Worm (Caenorhabditis elegans) whole organism, young adult: ENCODE results near the gene ZK488.6.

Experiments
- B0035.1 ChIP-seq: sonication (generic microtip); optimal IDR thresholded peaks from 2 replicates; lab custom pipeline; 2016; ENCODE audit warnings: missing genetic modification characterization, mild to moderate bottlenecking, missing compliant biosample characterization, missing genotype, missing genetic modification reagents
- B0336.3 ChIP-seq: fragments of 200-800 bp; sonication (Bioruptor generic); IDR thresholded peaks from 2 replicates; pipeline ENCODE4 v1.3.6; 2022; ENCODE audit warnings: missing genetic modification characterization, missing compliant biosample characterization
- C06A6.2 ChIP-seq: fragments of 200-800 bp; sonication (Bioruptor generic); conservative IDR thresholded peaks from 2 replicates; pipeline ENCODE4 v1.3.6; 2022; ENCODE audit warnings: missing genetic modification characterization, missing compliant biosample characterization
- C17E4.6 ChIP-seq: fragments of 200-800 bp; sonication (Bioruptor generic); IDR thresholded peaks from 2 replicates; pipeline ENCODE4 v1.3.6; 2022; ENCODE audit warnings: missing genetic modification reagents, missing genetic modification characterization, missing compliant biosample characterization
- F10E7.11 ChIP-seq: sonication (generic microtip); optimal IDR thresholded peaks from 2 replicates; lab custom pipeline; 2017; ENCODE audit warnings: mild to moderate bottlenecking, missing genetic modification characterization, moderate library complexity, missing compliant biosample characterization
- K12H6.12 ChIP-seq: fragments of 200-800 bp; sonication (Bioruptor generic); optimal IDR thresholded peaks from 2 replicates; lab custom pipeline; 2018; ENCODE audit warnings: mild to moderate bottlenecking, missing genetic modification characterization, missing compliant biosample characterization
- T07F8.4 ChIP-seq: sonication (generic microtip); optimal IDR thresholded peaks from 2 replicates; lab custom pipeline; 2016; ENCODE audit warnings: mild to moderate bottlenecking, missing genetic modification characterization, moderate library complexity, missing compliant biosample characterization
- Y56A3A.18 ChIP-seq: fragments of 200-800 bp; sonication (Bioruptor generic); IDR thresholded peaks from 2 replicates; pipeline ENCODE4 v1.3.6; 2022; ENCODE audit warnings: missing genetic modification reagents, missing genetic modification characterization, missing compliant biosample characterization
- Y95B8A.8 ChIP-seq: fragments of 200-800 bp; sonication (Bioruptor generic); IDR thresholded peaks from 2 replicates; pipeline ENCODE4 v1.3.6; 2022; ENCODE audit warnings: missing genetic modification reagents, missing genetic modification characterization, missing compliant biosample characterization
- ZK185.1 ChIP-seq: sonication (generic microtip); optimal IDR thresholded peaks from 2 replicates; lab custom pipeline; 2016; ENCODE audit warnings: mild to moderate bottlenecking, missing genetic modification characterization, missing compliant biosample characterization; ENCODE audit not compliant: poor library complexity, severe bottlenecking
- attf-3 ChIP-seq: fragments of 200-800 bp; sonication (Bioruptor generic); conservative IDR thresholded peaks from 2 replicates; pipeline ENCODE4 v1.3.6; 2022; ENCODE audit warnings: missing genetic modification reagents, missing genetic modification characterization, missing compliant biosample characterization
- attf-5 ChIP-seq: fragments of 200-800 bp; sonication (Bioruptor generic); optimal IDR thresholded peaks from 2 replicates; lab custom pipeline; 2018; ENCODE audit warnings: mild to moderate bottlenecking, missing genetic modification characterization, missing compliant biosample characterization
- attf-6 ChIP-seq: fragments of 200-800 bp; sonication (Bioruptor generic); IDR thresholded peaks from 2 replicates; pipeline ENCODE4 v1.3.6; 2022; ENCODE audit warnings: missing genetic modification reagents, missing genetic modification characterization, missing compliant biosample characterization
- bed-1 ChIP-seq: fragments of 200-800 bp; sonication (Bioruptor generic); IDR thresholded peaks from 2 replicates; pipeline ENCODE4 v1.3.6; 2022; ENCODE audit warnings: missing genetic modification reagents, missing genetic modification characterization, missing compliant biosample characterization
- ccch-3 ChIP-seq: fragments of 200-800 bp; sonication (Bioruptor generic); optimal IDR thresholded peaks from 2 replicates; lab custom pipeline; 2018; ENCODE audit warnings: mild to moderate bottlenecking, missing genetic modification characterization, missing compliant biosample characterization
- cebp-2 ChIP-seq: fragments of 200-800 bp; sonication (Bioruptor generic); IDR thresholded peaks from 2 replicates; pipeline ENCODE4 v1.3.6; 2022; ENCODE audit warnings: missing genetic modification characterization, missing compliant biosample characterization
- dpl-1 ChIP-seq: fragments of 150-350 bp; optimal IDR thresholded peaks from 2 replicates; lab custom pipeline; 2014; ENCODE audit warnings: missing biosample characterization, missing genetic modification reagents, missing genetic modification characterization
- egl-44 ChIP-seq: fragments of 200-800 bp; sonication (Bioruptor generic); IDR thresholded peaks from 2 replicates; pipeline ENCODE4 v1.3.6; 2022; ENCODE audit warnings: missing genetic modification reagents, missing genetic modification characterization, missing compliant biosample characterization
- egrh-3 ChIP-seq: fragments of 200-800 bp; sonication (Bioruptor generic); IDR thresholded peaks from 2 replicates; pipeline ENCODE4 v1.3.6; 2022; ENCODE audit warnings: missing genetic modification reagents, missing genetic modification characterization, missing compliant biosample characterization
- ekl-4 ChIP-seq: fragments of 200-800 bp; sonication (Bioruptor generic); IDR thresholded peaks from 2 replicates; pipeline ENCODE4 v1.3.6; 2022; ENCODE audit warnings: missing genetic modification reagents, missing genetic modification characterization, missing compliant biosample characterization
- him-1 ChIP-seq: sonication (generic microtip); optimal IDR thresholded peaks from 2 replicates; lab custom pipeline; 2016; ENCODE audit warnings: missing genotype, missing genetic modification reagents, missing genetic modification characterization, missing compliant biosample characterization
- lag-1 ChIP-seq: fragments of 200-800 bp; sonication (Bioruptor generic); IDR thresholded peaks from 2 replicates; pipeline ENCODE4 v1.3.6; 2022; ENCODE audit warnings: missing genetic modification reagents, missing genetic modification characterization, missing compliant biosample characterization
- lin-26 ChIP-seq: fragments of 200-800 bp; sonication (Bioruptor generic); IDR thresholded peaks from 2 replicates; pipeline ENCODE4 v1.3.6; 2022; ENCODE audit warnings: missing genetic modification reagents, missing genetic modification characterization, missing compliant biosample characterization
- lin-35 ChIP-seq, 3 experiments: fragments of 150-350 bp in 2 of 3; sonication (generic microtip) in 1 of 3; optimal IDR thresholded peaks; 2 replicates each; lab custom pipeline; 2014 to 2018; ENCODE audit warnings: missing biosample characterization in 3 of 3, missing genetic modification characterization in 3 of 3, missing genetic modification reagents in 3 of 3
- lsy-27 ChIP-seq: sonication (generic microtip); optimal IDR thresholded peaks from 2 replicates; lab custom pipeline; 2017; ENCODE audit warnings: missing genetic modification characterization, mild to moderate bottlenecking, missing compliant biosample characterization, antibody characterized with exemption, missing genotype, borderline replicate concordance; ENCODE audit not compliant: insufficient read depth
- madf-10 ChIP-seq: sonication (generic microtip); optimal IDR thresholded peaks from 2 replicates; lab custom pipeline; 2016; ENCODE audit warnings: mild to moderate bottlenecking, missing genetic modification characterization, missing compliant biosample characterization
- madf-3 ChIP-seq: fragments of 200-800 bp; sonication (Bioruptor generic); IDR thresholded peaks from 2 replicates; pipeline ENCODE4 v1.3.6; 2022; ENCODE audit warnings: missing genetic modification reagents, missing genetic modification characterization, missing compliant biosample characterization
- madf-8 ChIP-seq: fragments of 200-800 bp; sonication (Bioruptor generic); conservative IDR thresholded peaks from 2 replicates; pipeline ENCODE4 v1.3.6; 2022; ENCODE audit warnings: missing genetic modification reagents, missing genetic modification characterization, missing compliant biosample characterization
- mxl-1 ChIP-seq: sonication (generic microtip); optimal IDR thresholded peaks from 2 replicates; lab custom pipeline; 2016; ENCODE audit warnings: missing genetic modification characterization, missing compliant biosample characterization
- nfya-1 ChIP-seq: sonication (generic microtip); optimal IDR thresholded peaks from 2 replicates; lab custom pipeline; 2017; ENCODE audit warnings: antibody characterized with exemption, missing compliant biosample characterization, missing genetic modification characterization, borderline replicate concordance; ENCODE audit not compliant: insufficient read depth
- nfya-2 ChIP-seq: fragments of 200-800 bp; sonication (Bioruptor generic); IDR thresholded peaks from 2 replicates; pipeline ENCODE4 v1.3.6; 2022; ENCODE audit warnings: missing genetic modification reagents, missing genetic modification characterization, missing compliant biosample characterization
- nfyb-1 ChIP-seq: fragments of 200-800 bp; sonication (Bioruptor generic); IDR thresholded peaks from 2 replicates; pipeline ENCODE4 v1.3.6; 2022; ENCODE audit warnings: missing genetic modification reagents, missing genetic modification characterization, missing compliant biosample characterization
- nhr-179 ChIP-seq: sonication (generic microtip); optimal IDR thresholded peaks from 2 replicates; lab custom pipeline; 2016; ENCODE audit warnings: mild to moderate bottlenecking, missing genetic modification characterization, missing compliant biosample characterization
- nhr-80 ChIP-seq: sonication (generic microtip); optimal IDR thresholded peaks from 2 replicates; lab custom pipeline; 2016; ENCODE audit warnings: missing genetic modification characterization, missing compliant biosample characterization
- pha-4 ChIP-seq: fragments of 150-350 bp; sonication (generic microtip); optimal IDR thresholded peaks from 2 replicates; lab custom pipeline; 2014; ENCODE audit warnings: missing biosample characterization, missing genetic modification reagents, missing genetic modification characterization
- sdz-38 ChIP-seq: sonication (generic microtip); optimal IDR thresholded peaks from 2 replicates; lab custom pipeline; 2016; ENCODE audit warnings: missing genotype, missing genetic modification characterization, missing compliant biosample characterization
- sea-2 ChIP-seq: fragments of 200-800 bp; sonication (Bioruptor generic); IDR thresholded peaks from 2 replicates; pipeline ENCODE4 v1.3.6; 2022; ENCODE audit warnings: missing genetic modification characterization, missing compliant biosample characterization
- snpc-1.1 ChIP-seq: sonication (generic microtip); optimal IDR thresholded peaks from 2 replicates; lab custom pipeline; 2017; ENCODE audit warnings: missing genetic modification characterization, mild to moderate bottlenecking, missing compliant biosample characterization, antibody characterized with exemption, moderate library complexity, missing genotype, missing genetic modification reagents; ENCODE audit not compliant: insufficient read depth
- snpc-1.3 ChIP-seq: sonication (generic microtip); optimal IDR thresholded peaks from 2 replicates; lab custom pipeline; 2017; ENCODE audit warnings: missing genetic modification characterization, mild to moderate bottlenecking, missing compliant biosample characterization, antibody characterized with exemption, moderate library complexity, missing genotype, missing genetic modification reagents; ENCODE audit not compliant: insufficient read depth
- snpc-4 ChIP-seq, 5 experiments: fragments of 150-350 bp in 1 of 5; sonication (generic microtip) in 4 of 5; optimal IDR thresholded peaks; 2 replicates each; lab custom pipeline; 2014 to 2018; ENCODE audit warnings: missing genetic modification characterization in 5 of 5, missing biosample characterization in 3 of 5, antibody characterized with exemption in 2 of 5, mild to moderate bottlenecking in 2 of 5, missing compliant biosample characterization in 2 of 5, missing genotype in 2 of 5, moderate library complexity in 2 of 5, missing genetic modification reagents in 1 of 5
- somi-1 ChIP-seq: fragments of 200-800 bp; sonication (Bioruptor generic); optimal IDR thresholded peaks from 2 replicates; lab custom pipeline; 2018; ENCODE audit warnings: mild to moderate bottlenecking, missing genetic modification characterization, missing compliant biosample characterization
- tbx-9 ChIP-seq: sonication (generic microtip); optimal IDR thresholded peaks from 2 replicates; lab custom pipeline; 2016; ENCODE audit warnings: borderline replicate concordance, missing genetic modification characterization, inconsistent platforms, missing compliant biosample characterization
- ztf-28 ChIP-seq: fragments of 200-800 bp; sonication (Bioruptor generic); IDR thresholded peaks from 2 replicates; pipeline ENCODE4 v1.3.6; 2022; ENCODE audit warnings: missing genetic modification reagents, missing genetic modification characterization, missing compliant biosample characterization

ZK488.6 gene

ce11 chrV:578977-579376, 11.3 kb upstream of the ZK488.6 start, which contains the start of gene K06H6.4:
Gene K06H6.4, plus strand, starts transcription at chrV:579277.
- TF ChIP-seq cebp-2 (GFP tag; lab: Robert Waterston, UW) (no peak), mxl-1 (tag; lab: Kevin White, UChicago) (no peak), snpc-1.1 (tag; lab: Kevin White, UChicago) (no peak), T07F8.4 (tag; lab: Kevin White, UChicago) (no peak), attf-5 (no peak), tbx-9 (tag; lab: Kevin White, UChicago) (no peak), madf-10 (tag; lab: Kevin White, UChicago) (no peak), him-1 (no peak), nfya-1 (no peak), attf-3 (no peak), F10E7.11 (tag; lab: Kevin White, UChicago) (no peak), ztf-28 (GFP tag; lab: Robert Waterston, UW) (no peak), sdz-38 (no peak), B0035.1 (tag; lab: Kevin White, UChicago) (no peak), lag-1 (GFP tag; lab: Robert Waterston, UW) (no peak), nfyb-1 (GFP tag; lab: Robert Waterston, UW) (no peak), snpc-4 (GFP tag; optimal IDR thresholded peaks at IDR 0.05; lab: Kevin White, UChicago) (no peak), snpc-4 (tag; optimal IDR thresholded peaks at IDR 0.05; lab: Kevin White, UChicago) (no peak), K12H6.12 (tag; lab: Kevin White, UChicago) (no peak), sea-2 (no peak)

ce11 chrV:581616-582015, 8.7 kb upstream of the ZK488.6 start, which contains the start of gene nstp-7:
Gene nstp-7, plus strand, starts transcription at chrV:581916.
- TF ChIP-seq snpc-1.3 (tag; lab: Kevin White, UChicago): no peak
- TF ChIP-seq pha-4: no peak
- no peak for TF ChIP-seq ztf-28 (GFP tag; lab: Robert Waterston, UW)
- no peak for TF ChIP-seq lsy-27 (tag; lab: Kevin White, UChicago)
- no peak for TF ChIP-seq C06A6.2
- TF ChIP-seq madf-8 (GFP tag; lab: Robert Waterston, UW): no peak
- no peak for TF ChIP-seq egl-44
- TF ChIP-seq nfya-2 (GFP tag; lab: Robert Waterston, UW): no peak
- TF ChIP-seq, all 124 proteins: peak for 0

- TF ChIP-seq sea-2 (no peak), lag-1 (GFP tag; lab: Robert Waterston, UW) (no peak), ZK185.1 (no peak), attf-3 (no peak), Y95B8A.8 (no peak), K12H6.12 (tag; lab: Kevin White, UChicago) (no peak), Y56A3A.18 (GFP tag; lab: Robert Waterston, UW) (no peak), egrh-3 (GFP tag; lab: Robert Waterston, UW) (no peak), attf-6 (GFP tag; lab: Robert Waterston, UW) (no peak)
These were observed 4.8 kb upstream of the ZK488.6 start, which contains the start of gene K06H6.2 for ce11 chrV:585472-585871. Gene K06H6.2, plus strand, starts transcription at chrV:585772.

ce11 chrV:587818-588217, 2.5 kb upstream of the ZK488.6 start, which contains the start of gene K06H6.1:
Gene K06H6.1, plus strand, starts transcription at chrV:588118.
- no peak for TF ChIP-seq somi-1 (GFP tag; lab: Kevin White, UChicago)
- TF ChIP-seq madf-3 (GFP tag; lab: Robert Waterston, UW): no peak
- no peak for TF ChIP-seq dpl-1 (GFP tag; lab: Kevin White, UChicago)
- no peak for TF ChIP-seq lsy-27 (tag; lab: Kevin White, UChicago)
- no peak for TF ChIP-seq bed-1 (GFP tag; lab: Robert Waterston, UW)
- TF ChIP-seq B0336.3 (GFP tag; lab: Robert Waterston, UW): no peak
- no peak for TF ChIP-seq C17E4.6 (GFP tag; lab: Robert Waterston, UW)
- TF ChIP-seq lin-26 (GFP tag; lab: Robert Waterston, UW): no peak
- no peak for TF ChIP-seq ekl-4
- TF ChIP-seq ccch-3 (GFP tag; lab: Kevin White, UChicago): no peak
- no peak for TF ChIP-seq lin-35 (GFP tag; optimal IDR thresholded peaks at IDR 0.05; lab: Kevin White, UChicago)
- no peak for TF ChIP-seq F10E7.11 (tag; lab: Kevin White, UChicago)
- TF ChIP-seq nhr-179 (tag; lab: Kevin White, UChicago): no peak
- TF ChIP-seq nhr-80: no peak
